Fruit fly (Drosophila melanogaster): Measurements from ENCODE around the gene Gclm.
A peak's percentile ranks its signal among the peaks of the same experiment; 100 is the strongest.

The Gclm gene

DNA sequence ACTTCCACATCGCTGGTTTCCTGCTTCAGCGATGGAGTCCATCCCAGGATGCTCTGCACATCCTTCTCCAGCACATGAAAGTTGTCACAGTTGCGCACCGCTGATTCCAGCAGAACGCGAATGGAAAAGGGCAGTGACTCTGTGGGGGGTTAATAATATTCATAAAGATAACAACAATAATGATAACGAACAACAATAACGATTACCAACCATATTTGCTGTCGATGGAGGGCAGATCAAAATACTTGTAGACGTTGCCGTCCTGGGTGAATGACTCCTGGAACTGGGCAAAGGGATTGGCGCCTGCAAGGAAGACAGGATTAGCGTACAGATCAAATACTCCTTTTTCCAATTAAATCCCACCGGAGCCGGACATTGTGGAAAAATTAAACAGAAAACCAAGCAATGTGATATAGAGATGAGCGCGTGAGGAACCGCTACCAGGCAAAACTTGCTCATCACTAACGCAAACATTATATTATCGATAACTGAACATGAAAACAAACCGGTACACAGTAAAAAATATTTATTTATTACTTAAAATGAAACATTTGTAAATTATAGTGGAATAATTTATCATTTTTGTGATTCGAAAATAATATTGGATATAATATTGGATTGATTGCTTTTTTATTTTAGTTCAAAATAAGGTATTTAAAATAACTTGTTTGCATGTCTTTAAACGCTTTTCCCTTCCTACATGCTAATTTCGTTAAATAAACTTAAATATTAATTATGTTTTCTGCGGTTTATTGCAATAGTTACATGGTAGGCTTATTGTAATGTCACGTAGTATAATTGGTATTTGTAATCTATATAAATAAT is 38.1 kb upstream of the Gclm start, which contains the start of gene Irp-1A:
TSS of gene Irp-1A (minus strand) at position 439 of the 825 bp plus-strand sequence.
- TF ChIP-seq ey (GFP tag; optimal IDR thresholded peaks at IDR 0.05) (peak; percentile 23), br (GFP tag; optimal IDR thresholded peaks at IDR 0.05) (peak; percentile 16), CG32264 (GFP tag; optimal IDR thresholded peaks at IDR 0.05) (peak; percentile 27), Hr78 (GFP tag; optimal IDR thresholded peaks at IDR 0.05) (no peak), usp (GFP tag; optimal IDR thresholded peaks at IDR 0.05) (no peak), GATAd (GFP tag; optimal IDR thresholded peaks at IDR 0.05) (no peak), pan (optimal IDR thresholded peaks at IDR 0.05) (no peak), sv (GFP tag; optimal IDR thresholded peaks at IDR 0.05) (peak; percentile 55), dmrt93B (GFP tag; optimal IDR thresholded peaks at IDR 0.05) (peak; percentile 3), rgr (GFP tag; optimal IDR thresholded peaks at IDR 0.05) (peak; percentile 72), h (GFP tag; optimal IDR thresholded peaks at IDR 0.05) (peak; percentile 54), Sp1 (GFP tag; optimal IDR thresholded peaks at IDR 0.05) (peak; percentile 75), tai (GFP tag; optimal IDR thresholded peaks at IDR 0.05) (no peak), Mio (GFP tag; optimal IDR thresholded peaks at IDR 0.05) (no peak), CG9705 (GFP tag; optimal IDR thresholded peaks at IDR 0.05) (peak; percentile 3), woc (GFP tag; optimal IDR thresholded peaks at IDR 0.05) (peak; percentile 63), Hnf4 (GFP tag; optimal IDR thresholded peaks at IDR 0.05) (no peak), dsf (GFP tag; optimal IDR thresholded peaks at IDR 0.05; ENCODE audit: borderline replicate concordance) (peak; percentile 4), psq (GFP tag; optimal IDR thresholded peaks at IDR 0.05) (peak; percentile 62), Vsx2 (GFP tag; optimal IDR thresholded peaks at IDR 0.05; ENCODE audit: partially characterized antibody) (no peak), sage (GFP tag; optimal IDR thresholded peaks at IDR 0.05) (peak; percentile 9), Jra (GFP tag; optimal IDR thresholded peaks at IDR 0.05) (peak; percentile 40), Hr83 (GFP tag; optimal IDR thresholded peaks at IDR 0.05; ENCODE audit: poor library complexity, severe bottlenecking) (peak; percentile 80), foxo (GFP tag; optimal IDR thresholded peaks at IDR 0.05) (peak in 1 of 2 experiments; percentile 73), dl (GFP tag; optimal IDR thresholded peaks at IDR 0.05; ENCODE audit: insufficient read depth in 1 of 2, partially characterized antibody in 2 of 2) (no peak), jim (GFP tag; optimal IDR thresholded peaks at IDR 0.05) (no peak), brk (GFP tag; optimal IDR thresholded peaks at IDR 0.05) (no peak), lola (GFP tag; optimal IDR thresholded peaks at IDR 0.05) (no peak), N (GFP tag; optimal IDR thresholded peaks at IDR 0.05) (no peak), Dfd (GFP tag; optimal IDR thresholded peaks at IDR 0.05) (no peak), Abd-B (GFP tag; optimal IDR thresholded peaks at IDR 0.05) (no peak), OdsH (GFP tag; optimal IDR thresholded peaks at IDR 0.05) (peak; percentile 54), HLH106 (tag; optimal IDR thresholded peaks at IDR 0.05) (peak; percentile 68), Dif (GFP tag; optimal IDR thresholded peaks at IDR 0.05; ENCODE audit: partially characterized antibody) (no peak), Rel (GFP tag; optimal IDR thresholded peaks at IDR 0.05) (no peak), Rel (tag; optimal IDR thresholded peaks at IDR 0.05) (peak; percentile 37), CrebA (GFP tag; optimal IDR thresholded peaks at IDR 0.05; ENCODE audit: borderline replicate concordance) (no peak), fru (GFP tag; optimal IDR thresholded peaks at IDR 0.05) (peak; percentile 51), Myc (optimal IDR thresholded peaks at IDR 0.05) (peak; percentile 26)

DNA sequence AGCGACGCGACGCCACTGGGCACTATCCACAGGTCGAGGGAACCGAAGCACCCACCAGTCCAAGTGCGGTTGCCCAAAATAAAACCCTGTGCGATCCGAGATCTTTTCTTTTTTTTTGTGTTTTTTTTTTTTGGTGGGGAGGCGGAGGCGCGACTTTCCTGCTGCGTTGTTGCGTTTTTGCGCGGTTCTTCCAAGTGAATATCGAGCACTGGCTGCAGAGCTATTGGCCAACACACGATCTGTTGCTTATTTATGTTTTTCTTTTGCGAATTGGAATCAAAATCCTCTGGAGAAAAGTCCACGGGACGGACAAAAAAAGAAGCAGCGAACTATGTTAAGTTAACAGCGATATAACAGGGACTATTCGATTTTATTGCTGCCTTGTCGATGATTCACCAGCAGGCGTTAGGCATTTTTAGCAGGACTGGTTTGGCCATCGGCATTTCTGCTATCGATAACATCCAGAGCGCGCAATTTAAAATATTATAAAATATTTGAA is 34.5 kb upstream of the Gclm start, which contains the start of gene wge:
TSS of gene wge (minus strand) at position 343 of the 499 bp plus-strand sequence.
- TF ChIP-seq Jra (GFP tag; optimal IDR thresholded peaks at IDR 0.05) (no peak), CG32264 (GFP tag; optimal IDR thresholded peaks at IDR 0.05) (no peak), Rel (GFP tag; optimal IDR thresholded peaks at IDR 0.05) (no peak), Rel (tag; optimal IDR thresholded peaks at IDR 0.05) (peak; percentile 33), sage (GFP tag; optimal IDR thresholded peaks at IDR 0.05) (no peak), Vsx2 (GFP tag; optimal IDR thresholded peaks at IDR 0.05; ENCODE audit: partially characterized antibody) (no peak), jim (GFP tag; optimal IDR thresholded peaks at IDR 0.05) (peak; percentile 80), Myc (optimal IDR thresholded peaks at IDR 0.05) (no peak), HLH106 (tag; optimal IDR thresholded peaks at IDR 0.05) (peak; percentile 12), rgr (GFP tag; optimal IDR thresholded peaks at IDR 0.05) (no peak), Sp1 (GFP tag; optimal IDR thresholded peaks at IDR 0.05) (peak; percentile 59)
